Worm (Caenorhabditis elegans) whole organism, L4 larva: ENCODE results near the gene F15B9.8.

Experiments used
- F37D6.2 ChIP-seq: sonication (generic microtip); optimal IDR thresholded peaks from 2 replicates; lab custom pipeline; 2016; ENCODE audit warnings: mild to moderate bottlenecking, missing genetic modification characterization, missing compliant biosample characterization
- T26A8.4 ChIP-seq: fragments of 200-800 bp; sonication (Bioruptor generic); IDR thresholded peaks from 2 replicates; pipeline ENCODE4 v1.3.6; 2022; ENCODE audit warnings: missing genetic modification characterization, missing compliant biosample characterization
- Y105C5A.15 ChIP-seq: fragments of 200-800 bp; sonication (Bioruptor generic); IDR thresholded peaks from 2 replicates; pipeline ENCODE4 v1.3.6; 2022; ENCODE audit warnings: missing genetic modification characterization, missing compliant biosample characterization
- ZK546.5 ChIP-seq, 2 experiments: sonication (generic microtip); optimal IDR thresholded peaks; 2 replicates each; lab custom pipeline; 2017; ENCODE audit warnings: missing biosample characterization in 2 of 2, missing genetic modification characterization in 2 of 2
- aha-1 ChIP-seq: fragments of 150-350 bp; peaks from one replicate; lab custom pipeline; 2014; ENCODE audit warnings: missing biosample characterization, missing genetic modification characterization
- aly-2 ChIP-seq: sonication (generic microtip); optimal IDR thresholded peaks from 2 replicates; lab custom pipeline; 2018; ENCODE audit warnings: missing biosample characterization, missing genetic modification characterization
- ama-1 ChIP-seq: fragments of 150-350 bp; optimal IDR thresholded peaks from 2 replicates; lab custom pipeline; 2014; ENCODE audit warnings: inconsistent platforms, mixed read lengths
- ceh-20 ChIP-seq: fragments of 200-800 bp; sonication (Bioruptor generic); IDR thresholded peaks from 2 replicates; pipeline ENCODE4 v1.3.6; 2022; ENCODE audit warnings: missing genetic modification reagents, missing genetic modification characterization, missing compliant biosample characterization
- ceh-32 ChIP-seq: sonication (generic microtip); optimal IDR thresholded peaks from 2 replicates; lab custom pipeline; 2016; ENCODE audit warnings: mild to moderate bottlenecking, missing genetic modification characterization, missing compliant biosample characterization; ENCODE audit not compliant: poor library complexity
- ceh-62 ChIP-seq: sonication (generic microtip); optimal IDR thresholded peaks from 2 replicates; lab custom pipeline; 2017; ENCODE audit warnings: missing biosample characterization, missing genetic modification characterization
- ces-1 ChIP-seq: fragments of 150-350 bp; sonication (generic microtip); optimal IDR thresholded peaks from 4 replicates; lab custom pipeline; 2014; ENCODE audit warnings: missing biosample characterization, missing genetic modification reagents, missing genetic modification characterization
- daf-16 ChIP-seq, 3 experiments: sonication (generic microtip); optimal IDR thresholded peaks; 2 replicates each; lab custom pipeline; 2016 to 2017; ENCODE audit warnings: missing genetic modification characterization in 3 of 3, missing genetic modification reagents in 3 of 3, mild to moderate bottlenecking in 2 of 3, missing compliant biosample characterization in 2 of 3, missing biosample characterization in 1 of 3, moderate library complexity in 1 of 3
- dmd-9 ChIP-seq: fragments of 200-800 bp; sonication (Bioruptor generic); IDR thresholded peaks from 2 replicates; pipeline ENCODE4 v1.3.6; 2022; ENCODE audit warnings: missing genetic modification reagents, missing genetic modification characterization, missing compliant biosample characterization
- dpl-1 ChIP-seq: fragments of 150-350 bp; optimal IDR thresholded peaks from 2 replicates; lab custom pipeline; 2014; ENCODE audit warnings: missing biosample characterization, missing genetic modification reagents, missing genetic modification characterization
- fos-1 ChIP-seq: fragments of 150-350 bp; optimal IDR thresholded peaks from 2 replicates; lab custom pipeline; 2014; ENCODE audit warnings: missing biosample characterization, missing genetic modification characterization
- lin-38 ChIP-seq: fragments of 200-800 bp; sonication (Bioruptor generic); IDR thresholded peaks from 2 replicates; pipeline ENCODE4 v1.3.6; 2022; ENCODE audit warnings: missing genetic modification reagents, missing genetic modification characterization, missing compliant biosample characterization
- lin-39 ChIP-seq: fragments of 150-350 bp; optimal IDR thresholded peaks from 2 replicates; lab custom pipeline; 2014; ENCODE audit warnings: missing biosample characterization, missing genetic modification reagents, missing genetic modification characterization
- mdt-29 ChIP-seq: fragments of 200-800 bp; sonication (Bioruptor generic); IDR thresholded peaks from 2 replicates; pipeline ENCODE4 v1.3.6; 2022; ENCODE audit warnings: missing genetic modification reagents, missing genetic modification characterization, missing compliant biosample characterization
- mes-2 ChIP-seq: sonication (generic microtip); optimal IDR thresholded peaks from 2 replicates; lab custom pipeline; 2016; ENCODE audit warnings: missing genotype, mild to moderate bottlenecking, missing genetic modification characterization, missing compliant biosample characterization; ENCODE audit not compliant: poor library complexity, severe bottlenecking
- nhr-11 ChIP-seq: fragments of 150-350 bp; optimal IDR thresholded peaks from 2 replicates; lab custom pipeline; 2014; ENCODE audit warnings: missing biosample characterization, missing genetic modification characterization
- nhr-237 ChIP-seq: sonication (generic microtip); optimal IDR thresholded peaks from 2 replicates; lab custom pipeline; 2017; ENCODE audit warnings: missing biosample characterization, missing genetic modification characterization
- nhr-28 ChIP-seq: fragments of 150-350 bp; optimal IDR thresholded peaks from 2 replicates; lab custom pipeline; 2014; ENCODE audit warnings: missing biosample characterization, missing genetic modification characterization
- nhr-41 ChIP-seq: fragments of 200-800 bp; sonication (Bioruptor generic); IDR thresholded peaks from 2 replicates; pipeline ENCODE4 v1.3.6; 2022; ENCODE audit warnings: missing genetic modification reagents, missing genetic modification characterization, missing compliant biosample characterization
- nhr-76 ChIP-seq: fragments of 150-350 bp; optimal IDR thresholded peaks from 2 replicates; lab custom pipeline; 2014; ENCODE audit warnings: missing biosample characterization, missing genetic modification characterization
- php-3 ChIP-seq: fragments of 200-800 bp; sonication (Bioruptor generic); IDR thresholded peaks from 2 replicates; pipeline ENCODE4 v1.3.6; 2022; ENCODE audit warnings: missing genetic modification reagents, missing genetic modification characterization, missing compliant biosample characterization
- rbr-2 ChIP-seq: sonication (generic microtip); optimal IDR thresholded peaks from 2 replicates; lab custom pipeline; 2016; ENCODE audit warnings: missing genotype, missing genetic modification characterization, missing compliant biosample characterization
- set-16 ChIP-seq: fragments of 200-800 bp; sonication (Bioruptor generic); IDR thresholded peaks from 2 replicates; pipeline ENCODE4 v1.3.6; 2022; ENCODE audit warnings: missing genetic modification reagents, missing genetic modification characterization, missing compliant biosample characterization
- skn-1 ChIP-seq: fragments of 150-350 bp; optimal IDR thresholded peaks from 2 replicates; lab custom pipeline; 2014; ENCODE audit warnings: missing biosample characterization, missing genetic modification characterization
- spr-1 ChIP-seq: sonication (generic microtip); optimal IDR thresholded peaks from 2 replicates; lab custom pipeline; 2016; ENCODE audit warnings: mild to moderate bottlenecking, missing genetic modification characterization, missing compliant biosample characterization
- tag-97 ChIP-seq: fragments of 200-800 bp; sonication (Bioruptor generic); IDR thresholded peaks from 2 replicates; pipeline ENCODE4 v1.3.6; 2022; ENCODE audit warnings: missing genetic modification characterization, missing compliant biosample characterization
- tra-1 ChIP-seq: fragments of 200-800 bp; sonication (Bioruptor generic); IDR thresholded peaks from 2 replicates; pipeline ENCODE4 v1.3.6; 2022; ENCODE audit warnings: missing genetic modification reagents, missing genetic modification characterization, missing compliant biosample characterization
- unc-39 ChIP-seq: sonication (generic microtip); optimal IDR thresholded peaks from 2 replicates; lab custom pipeline; 2017; ENCODE audit warnings: missing biosample characterization, missing genetic modification characterization
- vab-7 ChIP-seq: fragments of 200-800 bp; sonication (Bioruptor generic); IDR thresholded peaks from 2 replicates; pipeline ENCODE4 v1.3.6; 2022; ENCODE audit warnings: missing genetic modification reagents, missing genetic modification characterization, missing compliant biosample characterization
- zfp-3 ChIP-seq: fragments of 200-800 bp; sonication (Bioruptor generic); conservative IDR thresholded peaks from 2 replicates; pipeline ENCODE4 v1.3.6; 2022; ENCODE audit warnings: missing genetic modification reagents, missing genetic modification characterization, missing compliant biosample characterization
- ztf-11 ChIP-seq: fragments of 150-350 bp; optimal IDR thresholded peaks from 2 replicates; lab custom pipeline; 2014; ENCODE audit warnings: missing biosample characterization, missing genetic modification characterization
- ztf-7 ChIP-seq: fragments of 150-350 bp; optimal IDR thresholded peaks from 2 replicates; lab custom pipeline; 2014; ENCODE audit warnings: missing biosample characterization, missing genetic modification characterization

Gene F15B9.8

DNA sequence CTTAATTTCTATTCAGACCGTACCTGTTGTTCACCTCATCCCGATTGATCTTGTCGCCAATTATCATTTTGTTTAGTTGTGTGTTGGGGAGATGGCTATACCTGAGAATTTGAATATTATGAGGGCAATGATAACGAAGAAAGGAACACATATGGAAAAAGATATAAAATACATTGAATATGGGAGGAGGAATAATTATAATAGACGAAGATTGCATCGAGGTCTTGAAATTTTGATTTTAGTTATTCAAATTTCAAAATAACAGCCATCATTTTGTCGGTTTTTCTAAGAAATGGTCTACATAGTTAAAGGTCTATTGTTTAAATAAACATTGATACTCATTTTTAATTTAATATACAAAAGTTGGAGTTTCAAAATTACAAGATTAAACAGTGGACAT lies 1.3 kb upstream of the F15B9.8 start, which contains the start of gene shw-3:
TSS of gene shw-3 (minus strand) at position 101 of the 400 bp plus-strand sequence.
- TF ChIP-seq ceh-32 (tag; lab: Kevin White, UChicago) (no peak), tra-1 (GFP tag; lab: Robert Waterston, UW) (no peak), ztf-11 (no peak), ZK546.5 (tag; optimal IDR thresholded peaks at IDR 0.05; lab: Kevin White, UChicago) (no peak), mdt-29 (GFP tag; lab: Robert Waterston, UW) (no peak), spr-1 (tag; lab: Kevin White, UChicago) (no peak), lin-38 (GFP tag; lab: Robert Waterston, UW) (no peak), ceh-20 (GFP tag; lab: Robert Waterston, UW) (no peak), mes-2 (tag; lab: Kevin White, UChicago) (no peak), tag-97 (GFP tag; lab: Robert Waterston, UW) (no peak), lin-39 (tag; lab: Kevin White, UChicago) (no peak)

DNA sequence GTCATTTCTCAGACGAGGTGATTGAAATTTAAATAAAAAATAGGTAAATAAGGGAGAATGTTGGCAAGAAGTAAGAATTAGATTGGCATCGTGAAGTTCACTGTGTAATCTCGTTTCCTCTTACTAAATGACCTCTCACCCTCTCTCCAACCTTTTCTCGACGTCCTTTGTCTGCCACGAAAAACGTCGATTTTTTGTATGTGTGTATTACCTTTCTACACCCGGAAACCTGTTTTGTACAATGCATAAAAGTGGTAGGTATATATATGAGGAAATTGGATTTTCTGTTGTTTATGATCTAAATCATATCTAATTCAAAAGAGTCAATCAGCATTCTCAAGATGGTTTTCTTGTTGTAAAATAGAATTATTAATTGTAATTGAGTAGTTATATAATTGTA lies 4.5 kb downstream of the F15B9.8 start, which contains the start of the genes F15B9.11 and dsl-7:
TSS of gene F15B9.11 (minus strand) at position 5 of the 400 bp plus-strand sequence.
TSS of gene dsl-7 (plus strand) at position 260 of the 400 bp plus-strand sequence.
- no peak for TF ChIP-seq ceh-62 (tag; lab: Kevin White, UChicago)
- TF ChIP-seq, all 104 proteins: peak for 0

DNA sequence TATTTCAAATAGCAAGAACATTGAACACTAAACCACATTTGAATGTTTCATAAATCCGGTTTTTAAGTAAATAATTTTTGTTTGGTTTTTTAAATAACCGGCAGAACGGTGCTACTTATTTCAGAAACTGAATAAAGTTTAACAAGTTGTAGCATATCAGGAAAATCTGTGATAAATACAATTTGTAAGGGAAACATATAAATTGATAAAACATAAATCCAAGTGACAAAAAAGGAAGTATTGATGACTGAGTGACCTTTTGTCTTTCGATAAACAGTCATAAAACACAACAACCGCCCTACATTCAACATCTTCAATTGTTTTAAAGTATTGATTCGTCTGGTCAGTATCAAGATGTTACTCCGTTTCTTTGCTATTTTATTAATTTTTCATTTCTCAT lies 6.9 kb downstream of the F15B9.8 start, which contains the start of gene far-5:
TSS of gene far-5 (plus strand) at position 301 of the 400 bp plus-strand sequence.
- no peak for TF ChIP-seq nhr-237
- no peak for TF ChIP-seq vab-7
- no peak for TF ChIP-seq nhr-41
- no peak for TF ChIP-seq dmd-9
- TF ChIP-seq T26A8.4: no peak
- no peak for TF ChIP-seq zfp-3 (GFP tag; lab: Robert Waterston, UW)
- no peak for TF ChIP-seq skn-1 (tag; lab: Kevin White, UChicago)
- TF ChIP-seq ztf-7 (tag; lab: Kevin White, UChicago): no peak
- TF ChIP-seq F37D6.2: no peak
- TF ChIP-seq aly-2 (tag; lab: Kevin White, UChicago): no peak
- TF ChIP-seq daf-16 (GFP tag; optimal IDR thresholded peaks at IDR 0.05; lab: Kevin White, UChicago): no peak
- no peak for TF ChIP-seq daf-16 (tag; optimal IDR thresholded peaks at IDR 0.05; lab: Kevin White, UChicago)
- TF ChIP-seq nhr-28 (tag; lab: Kevin White, UChicago): peak; percentile 3
- TF ChIP-seq php-3 (GFP tag; lab: Robert Waterston, UW): no peak
- peak; percentile 48 for TF ChIP-seq aha-1 (tag; lab: Kevin White, UChicago)
- TF ChIP-seq, all 104 proteins: peak for 2

DNA sequence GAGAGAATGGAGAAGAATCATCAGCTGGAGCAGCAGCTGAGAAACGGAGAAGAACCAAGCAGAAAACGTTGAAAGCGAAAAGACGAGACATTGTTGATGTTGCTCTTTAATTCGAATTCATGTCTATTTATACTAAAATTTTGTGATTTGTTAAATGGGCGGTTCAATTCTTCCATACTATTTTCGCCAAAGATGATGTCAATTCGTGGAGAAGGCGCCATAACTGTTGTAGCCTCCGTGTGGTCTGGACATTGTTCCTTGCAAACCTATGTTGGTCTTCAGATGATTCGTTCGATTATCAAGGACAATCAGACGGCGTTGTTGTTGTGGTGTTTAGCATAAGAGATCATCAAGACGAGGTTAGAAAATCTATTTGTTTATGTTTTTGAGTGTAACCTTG lies 9.1 kb downstream of the F15B9.8 start, which contains the start of gene far-3:
TSS of gene far-3 (minus strand) at position 101 of the 400 bp plus-strand sequence.
- no peak for TF ChIP-seq ceh-62 (tag; lab: Kevin White, UChicago)

DNA sequence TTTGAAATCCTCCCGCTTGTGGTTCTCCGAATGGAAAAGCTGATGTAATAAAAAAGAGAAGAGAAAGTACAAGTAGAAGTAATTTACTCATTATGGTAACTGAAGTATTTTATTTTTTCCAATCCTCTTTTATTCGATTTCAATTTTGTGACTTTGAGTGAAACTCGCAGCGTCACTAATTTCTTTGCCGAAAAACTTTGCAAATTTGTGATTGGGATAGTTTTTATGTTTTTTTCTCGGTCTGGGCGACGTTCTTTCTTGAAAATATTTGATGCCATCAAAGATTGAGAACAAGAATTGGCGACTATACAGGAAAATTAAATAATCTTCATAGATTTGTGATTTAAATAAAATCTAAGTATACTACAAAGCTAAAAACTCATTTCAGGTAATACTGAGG lies 11.2 kb downstream of the F15B9.8 start, which contains the start of gene far-4:
TSS of gene far-4 (minus strand) at position 101 of the 400 bp plus-strand sequence.
- TF ChIP-seq nhr-76 (tag; lab: Kevin White, UChicago) (no peak), set-16 (no peak), dpl-1 (GFP tag; lab: Kevin White, UChicago) (no peak), F37D6.2 (no peak), fos-1 (tag; lab: Kevin White, UChicago) (no peak), nhr-11 (tag; lab: Kevin White, UChicago) (no peak), nhr-237 (no peak), Y105C5A.15 (GFP tag; lab: Robert Waterston, UW) (no peak), unc-39 (tag; lab: Kevin White, UChicago) (no peak), ces-1 (GFP tag; lab: Kevin White, UChicago) (no peak), ceh-32 (tag; lab: Kevin White, UChicago) (no peak), ama-1 (lab: Kevin White, UChicago) (no peak), rbr-2 (tag; lab: Kevin White, UChicago) (no peak)
- TF ChIP-seq, all 104 proteins: peak for 0
